Worm (Caenorhabditis elegans) whole organism, midembryonic: ENCODE measurements around the gene F10C1.3.

Experiments used
- flt-1 ChIP-seq: fragments of 200-800 bp; sonication (Bioruptor generic); IDR thresholded peaks from 2 replicates; pipeline ENCODE4 v1.3.6; 2022; ENCODE audit warnings: missing genetic modification characterization, missing compliant biosample characterization
- klf-2 ChIP-seq: fragments of 200-800 bp; sonication (Bioruptor generic); conservative IDR thresholded peaks from 2 replicates; pipeline ENCODE4 v1.3.6; 2022; ENCODE audit warnings: missing genetic modification reagents, missing genetic modification characterization, missing compliant biosample characterization
- med-1 ChIP-seq: sonication (generic microtip); optimal IDR thresholded peaks from 2 replicates; lab custom pipeline; 2017; ENCODE audit warnings: missing genetic modification characterization, mild to moderate bottlenecking, missing compliant biosample characterization, antibody characterized with exemption, missing genetic modification reagents; ENCODE audit not compliant: insufficient read depth
- tab-1 ChIP-seq: fragments of 200-800 bp; sonication (Bioruptor generic); IDR thresholded peaks from 2 replicates; pipeline ENCODE4 v1.3.6; 2022; ENCODE audit warnings: missing genetic modification characterization, missing compliant biosample characterization
- ztf-29 ChIP-seq: fragments of 200-800 bp; sonication (Bioruptor generic); IDR thresholded peaks from 2 replicates; pipeline ENCODE4 v1.3.6; 2022; ENCODE audit warnings: missing genetic modification reagents, missing genetic modification characterization, missing compliant biosample characterization

DNA sequence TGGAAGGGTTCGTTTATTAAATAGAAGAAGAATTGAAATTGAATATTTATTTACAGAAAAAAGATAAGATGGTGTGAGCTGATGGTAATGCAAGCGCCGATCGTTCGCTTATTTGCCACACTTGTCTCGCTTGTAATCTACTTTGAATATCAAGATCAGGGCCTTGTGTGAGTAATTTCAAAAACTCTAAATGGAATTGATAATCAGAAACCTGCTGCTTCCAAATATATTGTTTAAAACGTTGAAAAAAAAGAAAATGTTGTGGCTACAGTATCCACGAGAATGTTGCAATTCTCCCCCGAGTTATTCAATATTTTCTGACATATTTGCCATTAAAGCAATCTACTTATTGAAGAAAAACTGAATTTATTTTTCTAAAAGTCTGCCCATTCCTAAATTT lies 46.7 kb downstream of the F10C1.3 start:
- TF ChIP-seq flt-1 (GFP tag; lab: Robert Waterston, UW) (no peak), ztf-29 (GFP tag; lab: Robert Waterston, UW) (no peak), tab-1 (GFP tag; lab: Robert Waterston, UW) (no peak), med-1 (GFP tag; lab: Kevin White, UChicago) (no peak), klf-2 (GFP tag; lab: Robert Waterston, UW) (no peak)
